Fruit fly (Drosophila melanogaster): ENCODE results near the gene CG9743.

The CG9743 gene

DNA sequence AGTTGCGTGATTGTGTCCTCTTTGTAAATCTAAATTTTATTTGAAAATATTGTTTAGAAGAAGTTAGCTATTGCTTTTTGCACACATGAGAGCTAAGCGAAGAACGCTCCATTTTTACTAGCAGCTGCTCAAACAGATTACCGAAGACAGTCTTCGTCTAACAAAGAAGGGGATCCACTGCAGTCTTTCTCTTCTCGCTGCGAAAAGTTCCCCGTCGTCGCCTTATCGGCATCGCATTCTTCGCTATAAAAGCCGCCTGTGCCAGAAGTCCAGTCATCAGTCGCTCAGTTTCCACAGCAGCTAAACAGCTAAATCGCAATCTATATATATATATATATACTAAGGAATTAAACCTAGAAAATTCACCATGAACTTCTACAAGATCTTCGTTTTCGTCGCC is 13.4 kb upstream of the CG9743 start, which contains the start of gene CecC:
TSS of gene CecC (plus strand) at position 275 of the 400 bp plus-strand sequence.
- TF ChIP-seq CG1603 (tag; optimal IDR thresholded peaks at IDR 0.05) (no peak), jumu (GFP tag; optimal IDR thresholded peaks at IDR 0.05) (no peak), Fer3 (tag; optimal IDR thresholded peaks at IDR 0.05) (no peak)

DNA sequence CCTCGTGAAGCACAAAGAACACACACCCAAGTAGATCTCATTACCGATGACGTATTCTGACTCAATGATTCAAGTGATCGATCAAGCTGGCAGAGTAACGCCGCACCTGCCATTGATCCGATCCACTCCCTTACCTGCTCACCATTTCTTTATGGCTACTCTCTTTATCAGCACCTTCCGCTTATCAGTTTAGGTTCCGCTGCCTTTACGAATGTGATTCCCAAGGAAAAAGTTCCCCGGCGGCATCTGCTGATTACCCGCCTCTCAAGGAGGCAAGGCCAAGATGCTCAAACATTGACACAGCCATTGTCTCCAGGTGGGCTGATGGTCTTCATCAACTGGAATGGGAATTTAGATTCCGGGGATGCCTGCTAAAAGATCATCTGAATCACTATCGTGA is 12.2 kb upstream of the CG9743 start:
- no peak for TF ChIP-seq CG10147 (GFP tag; optimal IDR thresholded peaks at IDR 0.05)
- TF ChIP-seq Jarid2 (GFP tag; optimal IDR thresholded peaks at IDR 0.05) = no peak
- TF ChIP-seq lab (GFP tag; optimal IDR thresholded peaks at IDR 0.05) = peak; percentile 29
- no peak for TF ChIP-seq aop (GFP tag; IDR thresholded peaks at IDR 0.05)
- no peak for TF ChIP-seq CG4730 (GFP tag; IDR thresholded peaks at IDR 0.05)
- TF ChIP-seq hb (GFP tag; IDR thresholded peaks at IDR 0.05; ENCODE audit: partially characterized antibody) = 0 out of 3 replicates have a peak, but pooled peaks have one; percentile 9
- TF ChIP-seq CG5953 (GFP tag; IDR thresholded peaks at IDR 0.05) = no peak
- no peak for TF ChIP-seq Usf (GFP tag; optimal IDR thresholded peaks at IDR 0.05)
- TF ChIP-seq chm (GFP tag; IDR thresholded peaks at IDR 0.05) = no peak
- no peak for TF ChIP-seq da (GFP tag; optimal IDR thresholded peaks at IDR 0.05)
- no peak for TF ChIP-seq slbo (GFP tag; IDR thresholded peaks at IDR 0.05)

DNA sequence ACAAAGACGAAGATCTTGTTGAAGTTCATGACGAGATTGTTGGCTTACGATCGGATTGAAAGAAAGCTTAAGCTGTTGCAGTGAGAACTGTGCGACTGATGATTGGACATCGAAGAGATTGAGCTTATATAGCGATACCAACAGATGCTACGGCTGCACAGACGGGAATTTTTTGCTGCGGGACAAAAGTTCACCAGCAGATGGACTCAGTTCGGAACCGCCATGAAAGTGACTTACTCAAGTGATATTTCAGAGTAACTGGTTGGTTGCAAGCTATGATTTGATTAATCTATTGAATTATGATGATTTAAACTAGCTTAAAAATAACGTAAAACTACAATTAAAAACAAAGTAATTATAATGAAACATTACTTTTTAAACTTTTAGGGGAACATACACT is 10.9 kb upstream of the CG9743 start, which contains the start of gene CecB:
TSS of gene CecB (minus strand) at position 101 of the 400 bp plus-strand sequence.
- TF ChIP-seq Myb (GFP tag; optimal IDR thresholded peaks at IDR 0.05) (no peak), CG17186 (GFP tag; optimal IDR thresholded peaks at IDR 0.05) (no peak), Ada2b (GFP tag; IDR thresholded peaks at IDR 0.05) (no peak), peb (GFP tag; IDR thresholded peaks at IDR 0.05) (no peak), CG10543 (GFP tag; optimal IDR thresholded peaks at IDR 0.05) (no peak), CG6813 (GFP tag; optimal IDR thresholded peaks at IDR 0.05) (no peak), CG4282 (GFP tag; optimal IDR thresholded peaks at IDR 0.05) (no peak)

DNA sequence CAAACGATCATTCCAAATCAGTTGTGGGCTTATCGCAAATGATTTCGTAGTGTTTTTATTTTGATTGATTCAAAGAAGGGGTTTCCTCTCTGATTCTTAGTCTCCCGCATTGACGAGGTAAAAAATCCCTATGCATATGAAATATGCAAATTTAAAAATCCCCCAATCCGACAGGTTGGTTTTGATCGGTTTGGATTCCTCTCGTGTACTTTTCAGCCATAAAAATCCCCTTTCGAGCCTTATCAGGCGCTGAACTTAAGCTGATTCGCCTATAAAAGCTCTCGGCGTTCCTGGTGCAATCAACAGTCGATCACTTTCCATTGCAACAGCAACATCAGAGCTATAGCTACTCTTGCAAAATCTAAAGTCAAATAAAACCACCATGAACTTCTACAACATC is 9.1 kb upstream of the CG9743 start, which contains the start of gene CecA2:
TSS of gene CecA2 (plus strand) at position 301 of the 400 bp plus-strand sequence.
- TF ChIP-seq lov (optimal IDR thresholded peaks at IDR 0.05) (no peak), lov (GFP tag; IDR thresholded peaks at IDR 0.05) (0 out of 3 replicates have a peak, but pooled peaks have one; percentile 10), danr (GFP tag; IDR thresholded peaks at IDR 0.05) (no peak), CG12744 (GFP tag; optimal IDR thresholded peaks at IDR 0.05) (no peak), Sry-δ (GFP tag; optimal IDR thresholded peaks at IDR 0.05) (no peak)

DNA sequence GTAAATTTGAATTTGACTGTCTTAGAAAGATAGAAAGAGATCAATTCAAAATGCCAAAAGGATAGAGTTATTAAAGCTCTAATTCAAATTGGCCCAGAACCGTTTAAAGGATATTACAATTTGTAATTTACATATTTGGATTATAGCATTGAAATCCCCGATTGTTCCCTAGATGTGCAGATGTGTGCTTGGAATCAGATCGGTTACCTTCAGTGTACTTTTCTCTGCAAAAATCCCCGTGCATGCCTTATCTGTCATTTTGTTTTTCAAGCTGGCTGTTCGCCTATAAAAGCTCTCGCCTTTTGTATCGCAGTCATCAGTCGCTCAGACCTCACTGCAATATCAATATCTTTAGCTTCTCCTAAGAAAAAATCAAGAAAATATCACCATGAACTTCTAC is 7.8 kb upstream of the CG9743 start, which contains the start of gene CecA1:
TSS of gene CecA1 (plus strand) at position 315 of the 400 bp plus-strand sequence.
- no peak for TF ChIP-seq dm (GFP tag; optimal IDR thresholded peaks at IDR 0.05)
- 0 out of 4 replicates have a peak, but pooled peaks have one; percentile 56 for TF ChIP-seq chinmo (GFP tag; IDR thresholded peaks at IDR 0.05; ENCODE audit: partially characterized antibody)
- no peak for TF ChIP-seq sima (GFP tag; optimal IDR thresholded peaks at IDR 0.05)

DNA sequence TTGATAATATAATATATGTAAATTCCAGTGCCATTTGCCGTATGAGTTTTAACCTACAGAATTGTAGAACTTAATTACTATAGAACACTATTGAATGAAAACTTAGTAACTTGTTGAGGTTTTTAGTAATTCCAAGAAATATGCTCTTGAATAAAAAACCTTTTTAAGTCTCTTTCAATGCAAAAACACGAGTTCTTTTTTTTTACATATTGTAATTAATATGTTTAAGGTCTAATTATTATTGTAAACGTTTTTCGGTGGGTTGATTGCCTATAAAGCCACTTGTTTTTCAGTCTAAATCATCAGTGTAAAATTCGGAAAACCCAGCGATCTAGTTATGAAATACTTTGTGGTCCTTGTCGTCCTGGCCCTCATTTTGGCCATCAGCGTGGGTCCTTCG is 6.8 kb upstream of the CG9743 start, which contains the start of gene Anp:
TSS of gene Anp (plus strand) at position 301 of the 400 bp plus-strand sequence.
- no peak for TF ChIP-seq Usf (GFP tag; optimal IDR thresholded peaks at IDR 0.05)
- TF ChIP-seq CG7271 (tag; optimal IDR thresholded peaks at IDR 0.05) = no peak
- TF ChIP-seq vnd (GFP tag; IDR thresholded peaks at IDR 0.05; ENCODE audit: partially characterized antibody) = no peak
- no peak for TF ChIP-seq eve (GFP tag; optimal IDR thresholded peaks at IDR 0.05)
- no peak for TF ChIP-seq Tbp (GFP tag; optimal IDR thresholded peaks at IDR 0.05)
- no peak for TF ChIP-seq gro (GFP tag; optimal IDR thresholded peaks at IDR 0.05)

All from whole organism, embryonic.